Fruit fly (Drosophila melanogaster): ENCODE data around the gene Ntl.
A peak's percentile ranks its signal among the peaks of the same experiment; 100 is the strongest.

The Ntl gene

dm6 chr2L:7744208-7744607 lies 33.5 kb downstream of the Ntl start:
- TF ChIP-seq psq (optimal IDR thresholded peaks at IDR 0.05) (no peak), EcR (GFP tag; optimal IDR thresholded peaks at IDR 0.05) (no peak), pan (optimal IDR thresholded peaks at IDR 0.05) (no peak), usp (GFP tag; optimal IDR thresholded peaks at IDR 0.05) (no peak), Dll (optimal IDR thresholded peaks at IDR 0.05) (no peak), CG8478 (optimal IDR thresholded peaks at IDR 0.05) (no peak)

DNA sequence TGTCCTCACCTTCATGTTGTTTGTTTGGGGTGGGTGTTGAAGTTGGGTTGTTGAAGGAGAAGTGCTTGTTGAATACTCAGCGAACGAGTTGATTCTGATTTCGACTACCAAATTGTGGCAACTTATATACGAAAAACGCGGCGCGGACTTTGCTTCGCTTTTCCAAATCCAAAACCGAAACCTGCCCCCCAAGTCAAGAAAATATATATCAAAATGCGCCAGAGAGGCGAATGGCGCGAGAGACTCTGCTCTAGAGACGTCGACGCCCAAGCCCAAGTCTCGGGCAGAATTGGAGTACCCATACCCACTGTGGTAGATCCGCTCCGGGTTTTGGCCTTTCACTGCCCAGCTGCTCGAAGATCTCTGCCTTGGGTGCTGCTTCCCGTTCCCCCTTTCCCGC lies 34.1 kb downstream of the Ntl start, which contains the start of gene CG7214:
Gene CG7214, minus strand, starts transcription at position 101 of the 400 bp plus-strand sequence.
- TF ChIP-seq usp (GFP tag; optimal IDR thresholded peaks at IDR 0.05) (no peak), EcR (GFP tag; optimal IDR thresholded peaks at IDR 0.05) (no peak), CG8478 (optimal IDR thresholded peaks at IDR 0.05) (no peak), psq (optimal IDR thresholded peaks at IDR 0.05) (no peak), Dll (optimal IDR thresholded peaks at IDR 0.05) (no peak), pan (optimal IDR thresholded peaks at IDR 0.05) (no peak)

- no peak for TF ChIP-seq Dll (optimal IDR thresholded peaks at IDR 0.05)
These were observed 36.3 kb downstream of the Ntl start, which contains the start of gene ATPsynGL for dm6 chr2L:7746975-7747374. Gene ATPsynGL (plus strand): TSS chr2L:7747275.

DNA sequence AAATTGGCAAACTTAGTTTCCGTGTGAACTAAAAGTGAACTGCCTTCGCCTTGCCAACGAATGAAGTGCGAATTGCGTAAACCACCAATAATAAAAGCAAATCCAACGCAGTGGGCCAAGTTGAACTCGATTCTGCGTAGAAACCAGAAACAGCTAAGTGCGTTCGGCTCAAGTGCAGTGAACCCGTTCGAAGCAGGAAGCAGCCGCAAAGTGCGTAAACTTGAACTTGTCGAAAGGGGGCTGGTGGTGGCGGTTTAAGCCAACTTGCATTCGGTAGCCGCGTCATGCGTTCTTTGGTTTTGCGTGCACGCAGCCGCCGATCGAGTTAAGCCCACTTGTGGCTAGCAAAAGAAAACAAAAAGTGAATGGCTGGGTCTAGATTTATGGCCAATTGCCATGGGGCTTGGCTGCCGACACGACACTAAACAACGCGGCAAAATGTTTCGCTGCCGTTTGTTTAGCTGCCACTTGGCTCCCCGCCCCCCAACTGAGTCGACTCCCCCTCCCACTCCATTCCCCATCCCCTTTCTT lies 40.0 kb downstream of the Ntl start:
- peak in 1 of 2 experiments; percentile 72 for TF ChIP-seq EcR (GFP tag; optimal IDR thresholded peaks at IDR 0.05)
- TF ChIP-seq psq (optimal IDR thresholded peaks at IDR 0.05) = no peak

DNA sequence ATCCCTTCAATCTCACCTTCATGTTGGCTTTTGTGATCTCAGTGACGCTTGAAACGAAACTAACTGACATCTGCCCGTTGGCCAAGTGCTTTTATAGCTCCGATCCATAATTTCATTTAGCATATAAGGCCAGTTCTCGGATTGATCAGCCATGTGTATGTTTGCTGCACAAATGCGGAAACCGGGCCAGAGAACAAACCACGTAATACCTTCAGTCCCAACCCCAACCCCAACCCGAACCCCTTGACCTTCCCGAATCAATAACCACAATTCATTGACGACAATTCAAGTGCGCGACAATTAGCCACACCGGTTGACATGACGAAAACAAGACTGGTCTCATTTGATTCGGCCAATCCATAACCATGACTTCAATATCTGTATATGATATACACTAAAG lies 42.4 kb downstream of the Ntl start, which contains the start of gene CG7203:
Gene CG7203, minus strand, starts transcription at position 101 of the 400 bp plus-strand sequence.
- TF ChIP-seq psq (optimal IDR thresholded peaks at IDR 0.05) (no peak), Dll (optimal IDR thresholded peaks at IDR 0.05) (no peak), EcR (GFP tag; optimal IDR thresholded peaks at IDR 0.05) (no peak), usp (GFP tag; optimal IDR thresholded peaks at IDR 0.05) (no peak), CG8478 (optimal IDR thresholded peaks at IDR 0.05) (no peak), pan (optimal IDR thresholded peaks at IDR 0.05) (no peak)

DNA sequence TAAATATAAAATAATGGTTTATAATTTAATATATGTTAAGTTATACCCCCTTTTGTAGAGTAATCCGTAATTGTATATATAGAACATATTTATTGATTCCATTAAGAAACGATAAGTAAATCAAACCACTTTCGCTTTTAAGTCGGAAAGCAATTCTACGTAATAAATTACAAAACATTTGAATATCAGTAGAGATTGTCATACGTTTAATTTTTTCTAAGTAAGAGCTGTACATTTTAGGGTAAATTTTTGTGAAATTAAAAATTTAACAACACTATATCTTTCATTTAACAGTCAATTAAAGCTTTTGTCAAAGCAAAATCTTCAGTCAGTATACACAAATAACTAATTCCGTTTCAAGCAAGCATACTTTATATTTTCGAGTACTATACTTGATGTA lies 43.2 kb downstream of the Ntl start, which contains the start of gene CG46025:
Gene CG46025, plus strand, starts transcription at position 301 of the 400 bp plus-strand sequence.
- TF ChIP-seq pan (optimal IDR thresholded peaks at IDR 0.05) (no peak), usp (GFP tag; optimal IDR thresholded peaks at IDR 0.05) (no peak), psq (optimal IDR thresholded peaks at IDR 0.05) (no peak), CG8478 (optimal IDR thresholded peaks at IDR 0.05) (no peak), Dll (optimal IDR thresholded peaks at IDR 0.05) (no peak), EcR (GFP tag; optimal IDR thresholded peaks at IDR 0.05) (no peak)

DNA sequence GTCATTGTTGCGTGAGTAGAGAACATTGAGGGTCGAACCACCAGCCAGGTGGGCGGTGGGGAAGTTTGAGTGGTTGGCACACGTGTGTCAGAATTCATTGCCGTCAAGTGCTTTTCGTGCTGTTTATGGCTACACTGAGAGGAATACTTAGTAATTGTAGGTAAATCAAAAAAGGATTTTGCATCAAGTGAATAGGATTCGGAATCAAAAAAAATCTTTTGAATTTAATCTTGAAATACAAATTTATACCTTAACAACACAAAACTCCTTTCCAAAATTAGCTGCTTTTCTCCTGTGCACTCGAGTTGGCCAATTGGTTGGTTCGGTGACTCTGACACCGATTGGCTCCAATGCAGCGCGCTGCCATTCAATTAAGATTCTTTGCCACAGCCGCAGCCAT lies 43.9 kb downstream of the Ntl start:
- TF ChIP-seq EcR (GFP tag; optimal IDR thresholded peaks at IDR 0.05) = no peak
- no peak for TF ChIP-seq psq (optimal IDR thresholded peaks at IDR 0.05)
- TF ChIP-seq usp (GFP tag; optimal IDR thresholded peaks at IDR 0.05) = no peak
- no peak for TF ChIP-seq pan (optimal IDR thresholded peaks at IDR 0.05)
- TF ChIP-seq Dll (optimal IDR thresholded peaks at IDR 0.05) = no peak
- TF ChIP-seq CG8478 (optimal IDR thresholded peaks at IDR 0.05) = no peak

- TF ChIP-seq CG8478 (optimal IDR thresholded peaks at IDR 0.05) (no peak), EcR (GFP tag; optimal IDR thresholded peaks at IDR 0.05) (no peak), pan (optimal IDR thresholded peaks at IDR 0.05) (no peak), psq (optimal IDR thresholded peaks at IDR 0.05) (no peak), Dll (optimal IDR thresholded peaks at IDR 0.05) (no peak)
These were observed 46.2 kb downstream of the Ntl start for dm6 chr2L:7756835-7757234.
